Worm (Caenorhabditis elegans) whole organism, mixed stage, embryonic: ENCODE data around the gene R02F2.10.

Experiments
- elt-1 ChIP-seq: sonication (generic microtip); optimal IDR thresholded peaks from 2 replicates; lab custom pipeline; 2017; ENCODE audit warnings: missing genetic modification characterization, mild to moderate bottlenecking, missing compliant biosample characterization, antibody characterized with exemption, moderate library complexity, borderline replicate concordance; ENCODE audit not compliant: insufficient read depth
- lin-13 ChIP-seq: fragments of 150-350 bp; optimal IDR thresholded peaks from 2 replicates; lab custom pipeline; 2014; ENCODE audit warnings: missing biosample characterization, missing genetic modification characterization
- nhr-76 ChIP-seq: sonication (generic microtip); optimal IDR thresholded peaks from 2 replicates; lab custom pipeline; 2017; ENCODE audit warnings: missing biosample characterization, missing genetic modification characterization
- pha-4 ChIP-seq: fragments of 150-350 bp; optimal IDR thresholded peaks from 2 replicates; lab custom pipeline; 2018; ENCODE audit warnings: missing biosample characterization, missing genetic modification reagents, missing genetic modification characterization
- unc-39 ChIP-seq: fragments of 150-350 bp; optimal IDR thresholded peaks from 2 replicates; lab custom pipeline; 2014; ENCODE audit warnings: missing biosample characterization, missing genetic modification characterization

ce11 chrIII:5506023-5506597 is 28.0 kb downstream of the R02F2.10 start:
- TF ChIP-seq unc-39, result no peak
- TF ChIP-seq pha-4 (tag; lab: Kevin White, UChicago), result no peak
- TF ChIP-seq nhr-76 (tag; lab: Kevin White, UChicago), result no peak
- TF ChIP-seq elt-1, result no peak
- no peak for TF ChIP-seq lin-13 (tag; lab: Kevin White, UChicago)
